Worm (Caenorhabditis elegans): ENCODE data around the gene Y53G8AM.6.

Y53G8AM.6 gene

DNA sequence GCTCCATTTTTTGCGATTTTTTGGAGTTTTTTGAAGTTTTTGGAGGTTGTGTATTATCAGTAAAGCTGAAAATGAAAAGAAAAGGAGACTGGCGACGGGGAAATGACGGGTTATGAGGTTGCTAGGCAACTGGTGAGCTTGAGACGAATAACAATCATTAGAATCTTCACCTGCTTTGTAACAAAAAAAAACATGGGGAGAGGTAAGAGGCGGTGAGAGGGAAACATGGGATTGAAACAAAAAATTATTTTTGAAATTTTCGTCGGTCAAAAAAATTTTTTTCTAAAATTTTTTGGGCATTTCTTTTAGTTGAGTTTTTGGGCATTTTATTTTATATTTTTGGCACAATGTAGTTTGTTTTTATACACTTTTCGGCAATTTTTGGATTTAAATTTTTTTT, 7.0 kb upstream of the Y53G8AM.6 start, which contains the start of gene Y53G8AM.7:
Gene Y53G8AM.7, minus strand, starts transcription at position 101 of the 400 bp plus-strand sequence.
- TF ChIP-seq snu-23 (GFP tag; optimal IDR thresholded peaks at IDR 0.05): no peak
- no peak for TF ChIP-seq unc-30 (tag; optimal IDR thresholded peaks at IDR 0.05)
- TF ChIP-seq mep-1 (tag; optimal IDR thresholded peaks at IDR 0.05): no peak
- no peak for TF ChIP-seq C16A3.4 (tag; optimal IDR thresholded peaks at IDR 0.05)
- no peak for TF ChIP-seq nhr-77 (tag; optimal IDR thresholded peaks at IDR 0.05)
- no peak for TF ChIP-seq elt-3 (tag; optimal IDR thresholded peaks at IDR 0.05)
- TF ChIP-seq fkh-8 (tag; optimal IDR thresholded peaks at IDR 0.05): peak; percentile 14
- TF ChIP-seq efl-1 (optimal IDR thresholded peaks at IDR 0.05): no peak
- TF ChIP-seq efl-1 (GFP tag; optimal IDR thresholded peaks at IDR 0.05 in 1 of 2): peak in 1 of 2 experiments; percentile 17
- no peak for TF ChIP-seq nhr-90 (tag; optimal IDR thresholded peaks at IDR 0.05; ENCODE audit: poor library complexity)

DNA sequence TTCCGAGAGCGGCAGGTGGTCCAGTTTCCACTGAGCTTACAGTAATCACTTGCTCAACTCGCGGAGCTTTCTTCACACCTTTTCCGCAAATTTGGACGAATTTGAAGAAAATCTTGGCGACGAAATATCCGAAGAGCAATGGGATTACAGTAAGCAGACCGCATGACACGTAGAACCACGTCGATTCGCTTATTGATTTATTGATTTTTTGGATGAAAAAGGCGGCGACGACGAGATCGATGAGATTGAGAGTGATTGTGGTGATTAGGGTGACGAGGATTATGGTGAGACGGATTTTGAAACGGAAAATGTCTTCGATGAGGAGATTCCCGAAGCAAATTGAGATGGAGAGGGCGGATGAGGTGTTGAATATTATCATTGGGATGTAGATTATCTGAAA, 4.1 kb upstream of the Y53G8AM.6 start:
- TF ChIP-seq hlh-4 (tag; optimal IDR thresholded peaks at IDR 0.05) (no peak), snpc-4 (tag; optimal IDR thresholded peaks at IDR 0.05) (no peak), ceh-82 (tag; optimal IDR thresholded peaks at IDR 0.05) (no peak), hpl-2 (GFP tag; optimal IDR thresholded peaks at IDR 0.05) (no peak), lir-3 (tag; optimal IDR thresholded peaks at IDR 0.05; ENCODE audit: poor library complexity) (no peak), nhr-19 (GFP tag; conservative IDR thresholded peaks at IDR 0.05) (no peak), ama-1 (optimal IDR thresholded peaks at IDR 0.05) (no peak), ztf-4 (tag; optimal IDR thresholded peaks at IDR 0.05) (no peak), C34B4.2 (tag; optimal IDR thresholded peaks at IDR 0.05) (no peak), unc-130 (tag; optimal IDR thresholded peaks at IDR 0.05) (no peak), nhr-77 (tag; optimal IDR thresholded peaks at IDR 0.05) (no peak), lin-15B (tag; optimal IDR thresholded peaks at IDR 0.05) (no peak), vab-15 (tag; optimal IDR thresholded peaks at IDR 0.05) (no peak), mdl-1 (tag; optimal IDR thresholded peaks at IDR 0.05) (no peak), rnt-1 (tag; optimal IDR thresholded peaks at IDR 0.05) (no peak), lsy-2 (tag; optimal IDR thresholded peaks at IDR 0.05) (no peak)

DNA sequence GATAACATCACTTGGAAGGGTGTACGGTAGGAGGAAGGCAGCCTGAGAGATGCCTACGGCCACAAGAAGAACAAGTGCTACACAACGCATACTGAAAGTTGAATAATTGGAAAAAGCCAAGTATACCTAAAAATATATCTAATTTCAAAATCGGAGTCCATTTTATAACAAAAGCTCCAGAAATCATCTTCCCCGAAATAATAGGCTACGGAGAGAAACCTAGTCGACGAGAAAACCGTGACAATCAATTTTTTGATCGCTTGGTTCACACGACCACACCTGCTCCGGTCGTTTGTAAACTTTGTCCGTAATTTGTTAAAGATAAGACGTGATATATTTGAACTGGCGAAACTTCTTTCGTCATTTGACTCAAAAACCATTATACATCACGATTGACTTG, 1.3 kb downstream of the Y53G8AM.6 start, which contains the start of gene nspg-7.2:
Gene nspg-7.2, minus strand, starts transcription at position 101 of the 400 bp plus-strand sequence.
- TF ChIP-seq efl-1 (optimal IDR thresholded peaks at IDR 0.05) (no peak), efl-1 (GFP tag; optimal IDR thresholded peaks at IDR 0.05 in 1 of 2) (no peak), sup-37 (GFP tag; optimal IDR thresholded peaks at IDR 0.05) (no peak), mep-1 (tag; optimal IDR thresholded peaks at IDR 0.05) (no peak), lin-35 (GFP tag; optimal IDR thresholded peaks at IDR 0.05) (no peak), aly-2 (tag; optimal IDR thresholded peaks at IDR 0.05) (no peak), zag-1 (tag; optimal IDR thresholded peaks at IDR 0.05) (no peak), unc-98 (GFP tag; IDR thresholded peaks at IDR 0.05) (no peak), vab-15 (tag; optimal IDR thresholded peaks at IDR 0.05) (no peak), ztf-4 (tag; optimal IDR thresholded peaks at IDR 0.05) (no peak)

DNA sequence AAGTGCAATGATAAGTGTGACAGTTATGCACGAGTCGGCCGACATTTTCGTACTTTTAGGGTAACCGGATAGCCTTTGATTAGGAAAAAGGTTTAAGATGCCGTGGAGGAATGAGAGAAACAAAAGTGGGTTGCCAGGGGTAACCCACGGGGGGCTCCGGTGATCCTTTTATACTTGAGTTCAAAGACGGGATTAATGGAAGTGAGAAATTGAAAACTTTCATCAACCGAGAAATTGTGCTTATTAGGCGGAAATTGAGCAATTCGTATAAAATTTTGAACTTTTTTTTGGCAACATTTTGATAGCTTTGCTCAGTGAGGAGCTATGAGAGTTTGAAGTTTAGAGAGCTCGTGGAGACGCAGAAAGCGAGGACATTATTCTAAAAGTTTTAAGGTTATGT, 4.0 kb downstream of the Y53G8AM.6 start, which contains the start of gene Y53G8AM.4:
Gene Y53G8AM.4, minus strand, starts transcription at position 101 of the 400 bp plus-strand sequence.
- TF ChIP-seq unc-30 (tag; optimal IDR thresholded peaks at IDR 0.05): no peak
- peak; percentile 14 for TF ChIP-seq fkh-8 (tag; optimal IDR thresholded peaks at IDR 0.05)
- no peak for TF ChIP-seq egl-13 (tag; optimal IDR thresholded peaks at IDR 0.05)
- no peak for TF ChIP-seq lsy-2 (tag; optimal IDR thresholded peaks at IDR 0.05)

DNA sequence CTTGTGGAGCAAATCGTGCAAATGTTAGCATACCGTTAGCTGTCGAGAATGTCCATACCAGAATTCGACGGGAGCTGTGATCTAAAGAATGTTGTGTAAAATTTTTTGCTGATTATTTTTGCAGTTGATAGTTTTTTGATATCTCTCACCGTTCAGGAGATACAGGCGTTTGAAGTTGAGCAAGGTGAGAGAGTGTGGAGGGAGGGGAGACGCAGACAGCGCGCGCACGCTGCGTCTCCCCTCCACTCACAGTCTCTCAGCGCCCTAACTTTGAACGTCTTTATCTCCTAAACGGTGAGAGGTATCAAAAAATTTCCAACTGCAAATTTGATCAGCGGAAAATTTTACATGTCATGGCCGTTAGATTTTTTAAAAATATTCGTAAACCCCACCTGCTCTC, 4.6 kb downstream of the Y53G8AM.6 start:
- TF ChIP-seq efl-1 (optimal IDR thresholded peaks at IDR 0.05) (no peak), efl-1 (GFP tag; optimal IDR thresholded peaks at IDR 0.05 in 1 of 2) (peak in 1 of 2 experiments; percentile 76), pax-3 (tag; optimal IDR thresholded peaks at IDR 0.05) (no peak)

DNA sequence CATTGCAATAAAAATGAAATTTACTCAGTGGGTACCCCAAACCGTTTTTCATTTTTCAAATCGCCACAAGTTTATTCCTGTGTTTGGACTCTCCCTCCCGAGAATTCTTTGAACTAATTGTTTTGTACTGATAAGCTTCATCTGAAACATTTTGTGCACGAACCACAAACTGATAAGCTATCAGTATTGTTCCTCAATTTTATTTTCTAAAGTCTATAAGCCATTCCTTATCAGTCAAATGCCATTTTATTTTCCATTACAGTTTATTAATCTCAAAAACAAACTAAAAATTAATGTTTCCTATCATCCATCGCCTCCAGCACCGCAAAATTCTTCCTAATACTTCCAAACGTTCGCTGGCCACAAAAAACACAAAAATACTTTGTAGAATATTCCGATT, 5.9 kb downstream of the Y53G8AM.6 start:
- TF ChIP-seq efl-1 (optimal IDR thresholded peaks at IDR 0.05) (no peak), efl-1 (GFP tag; optimal IDR thresholded peaks at IDR 0.05 in 1 of 2) (peak in 1 of 2 experiments; percentile 56), lin-14 (GFP tag; optimal IDR thresholded peaks at IDR 0.05) (peak; percentile 32), ztf-11 (tag; optimal IDR thresholded peaks at IDR 0.05) (no peak), C34B4.2 (tag; optimal IDR thresholded peaks at IDR 0.05) (no peak), lin-35 (GFP tag; optimal IDR thresholded peaks at IDR 0.05) (peak in 1 of 2 experiments; percentile 39), elt-3 (tag; optimal IDR thresholded peaks at IDR 0.05) (no peak), pqm-1 (tag; optimal IDR thresholded peaks at IDR 0.05) (peak; percentile 84), zag-1 (tag; optimal IDR thresholded peaks at IDR 0.05) (no peak), ama-1 (optimal IDR thresholded peaks at IDR 0.05) (no peak), fkh-8 (tag; optimal IDR thresholded peaks at IDR 0.05) (no peak), rnt-1 (tag; optimal IDR thresholded peaks at IDR 0.05) (no peak), tlp-1 (tag; optimal IDR thresholded peaks at IDR 0.05) (peak; percentile 77), ets-5 (GFP tag; IDR thresholded peaks at IDR 0.05) (no peak), elt-2 (tag; optimal IDR thresholded peaks at IDR 0.05) (peak; percentile 98)
